Fruit fly (Drosophila melanogaster) S2 (cell line): Measurements from ENCODE around the gene CG43800.

ENCODE experiments used
- CG8478 ChIP-seq: fragments of >200 bp; optimal IDR thresholded peaks from 2 replicates; lab custom pipeline; 2018
- CTCF ChIP-seq, 2 experiments: fragments of >200 bp; optimal IDR thresholded peaks; 2 replicates each; lab custom pipeline; 2018

DNA sequence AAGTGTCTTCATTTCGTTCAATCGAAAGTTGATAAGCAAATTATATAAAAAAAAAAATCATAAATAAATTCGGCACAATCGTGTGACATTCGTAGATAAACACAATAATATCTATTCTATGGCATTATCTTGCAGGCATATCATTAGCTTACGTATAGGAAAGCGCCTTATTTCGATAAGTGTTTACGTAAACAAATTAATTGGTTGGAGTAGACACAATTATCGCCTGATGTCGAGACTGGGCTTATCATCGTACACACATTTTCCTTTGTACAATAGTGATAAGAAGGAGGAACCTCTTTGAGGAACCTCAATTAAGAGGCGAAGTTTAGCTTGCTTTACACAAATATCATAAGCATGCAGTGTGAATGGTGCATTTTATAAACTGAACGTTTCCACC, 17.7 kb downstream of the CG43800 start:
- TF ChIP-seq CTCF (optimal IDR thresholded peaks at IDR 0.05; lab: Kevin White, UChicago) = no peak
- TF ChIP-seq CG8478 = no peak
